Worm (Caenorhabditis elegans) whole organism, L4/young adult: ENCODE measurements around the gene nhr-101.

Experiments used
- dao-5 ChIP-seq: sonication (generic microtip); optimal IDR thresholded peaks from 2 replicates; lab custom pipeline; 2016; ENCODE audit warnings: missing genotype, missing genetic modification characterization, moderate library complexity, missing compliant biosample characterization
- him-1 ChIP-seq: sonication (generic microtip); optimal IDR thresholded peaks from 2 replicates; lab custom pipeline; 2016; ENCODE audit warnings: missing genotype, missing genetic modification reagents, missing genetic modification characterization, missing compliant biosample characterization

DNA sequence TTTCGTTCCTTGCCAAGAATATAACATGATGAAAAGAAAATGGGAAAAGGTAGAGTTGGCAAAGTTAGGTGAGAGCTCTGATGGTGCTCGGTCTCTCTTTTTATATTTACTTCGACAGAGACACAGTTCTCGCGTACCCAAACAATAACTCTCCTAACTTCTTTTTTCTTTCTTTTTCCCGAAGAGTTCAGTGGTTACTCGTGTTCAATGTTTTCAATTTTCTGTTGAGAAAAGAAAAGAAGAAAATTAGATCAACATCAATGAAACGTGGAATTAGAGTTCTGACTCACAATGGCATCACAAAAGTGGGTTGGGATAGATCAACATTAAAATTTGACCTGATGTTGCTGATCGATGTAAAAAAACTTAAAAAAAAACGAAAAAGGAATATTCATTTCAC lies 36.1 kb downstream of the nhr-101 start, which contains the start of gene idpp-16:
- TF ChIP-seq him-1 (no peak), dao-5 (tag; lab: Kevin White, UChicago) (no peak)
